Worm (Caenorhabditis elegans): ENCODE measurements around the gene srx-115.

srx-115 gene

DNA sequence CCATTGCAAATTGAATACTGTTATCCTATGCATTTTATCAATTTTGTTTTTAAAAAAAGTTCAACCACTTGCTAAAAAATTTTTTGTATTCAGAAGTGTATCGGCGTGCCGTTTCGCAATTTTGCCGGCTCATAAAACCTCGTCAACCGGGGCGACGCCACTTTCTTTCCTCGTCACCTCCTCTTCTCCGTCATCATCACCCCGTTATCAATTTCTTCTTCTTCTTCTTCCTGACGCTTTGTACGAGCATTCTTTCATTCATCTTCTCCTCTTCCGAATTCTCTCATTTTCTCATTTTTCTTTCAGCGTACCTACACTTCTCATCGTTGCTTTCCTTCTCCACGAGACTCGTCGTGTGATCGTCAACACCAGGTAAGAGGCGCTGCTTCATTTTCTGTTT lies 14.5 kb downstream of the srx-115 start, which contains the start of gene sup-37:
sup-37 (plus strand) TSS at position 301 of the 400 bp plus-strand sequence.
- no peak for TF ChIP-seq ztf-4 (tag; optimal IDR thresholded peaks at IDR 0.05)
- no peak for TF ChIP-seq unc-39 (tag; optimal IDR thresholded peaks at IDR 0.05)
- TF ChIP-seq nhr-129 (tag; optimal IDR thresholded peaks at IDR 0.05) = no peak
- TF ChIP-seq egl-27 (tag; optimal IDR thresholded peaks at IDR 0.05) = no peak
- no peak for TF ChIP-seq crh-2 (tag; optimal IDR thresholded peaks at IDR 0.05)
- no peak for TF ChIP-seq R02D3.7 (tag; optimal IDR thresholded peaks at IDR 0.05)
- TF ChIP-seq nhr-237 (tag; optimal IDR thresholded peaks at IDR 0.05) = no peak

DNA sequence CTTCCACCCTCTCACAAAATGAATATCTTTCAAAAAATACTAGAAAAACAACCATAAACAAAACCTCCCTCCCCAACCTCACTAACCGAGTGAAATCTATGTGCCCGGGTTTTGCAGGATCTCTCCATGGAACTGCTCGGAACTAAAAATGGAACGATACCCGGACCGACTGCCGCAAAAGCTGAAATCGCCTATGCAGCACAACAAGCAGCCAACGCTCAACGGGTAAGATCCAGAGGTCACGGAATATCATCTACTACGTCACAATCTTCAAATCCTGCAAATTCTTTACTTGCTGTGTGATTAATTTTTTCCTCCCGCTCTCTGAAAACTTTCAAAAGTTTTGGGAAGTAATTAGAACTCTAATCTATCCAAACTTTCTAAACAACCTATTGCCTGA lies 17.6 kb downstream of the srx-115 start:
- TF ChIP-seq R02D3.7 (tag; optimal IDR thresholded peaks at IDR 0.05) = no peak
- no peak for TF ChIP-seq blmp-1 (tag; optimal IDR thresholded peaks at IDR 0.05; ENCODE audit: insufficient read depth)
- no peak for TF ChIP-seq snpc-4 (tag; optimal IDR thresholded peaks at IDR 0.05)
- no peak for TF ChIP-seq nhr-23 (tag; optimal IDR thresholded peaks at IDR 0.05)
- no peak for TF ChIP-seq lin-13 (GFP tag; optimal IDR thresholded peaks at IDR 0.05)
- no peak for TF ChIP-seq mab-5 (tag; optimal IDR thresholded peaks at IDR 0.05)
- TF ChIP-seq skn-1 (tag; optimal IDR thresholded peaks at IDR 0.05) = no peak
- no peak for TF ChIP-seq nhr-21 (tag; optimal IDR thresholded peaks at IDR 0.05)
- no peak for TF ChIP-seq sma-3 (GFP tag; optimal IDR thresholded peaks at IDR 0.05)

DNA sequence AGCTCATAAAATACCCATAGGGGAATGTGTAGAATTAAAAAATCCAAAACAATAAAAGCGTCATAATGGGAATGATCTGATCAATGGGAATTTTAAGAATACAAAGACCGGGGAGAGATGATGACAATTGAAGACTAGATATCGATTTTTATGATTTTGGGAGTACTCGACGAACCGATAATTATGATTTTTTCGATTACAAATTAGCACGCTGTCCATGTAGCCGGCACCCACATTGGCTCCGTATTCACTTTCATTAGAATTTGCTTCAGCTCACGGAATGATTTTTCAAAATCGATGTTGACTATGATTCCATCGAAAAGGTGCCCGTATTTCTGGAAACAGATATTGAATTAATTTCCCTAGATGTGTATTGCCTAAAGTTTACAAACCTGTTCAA lies 21.1 kb downstream of the srx-115 start:
- no peak for TF ChIP-seq lin-11 (tag; optimal IDR thresholded peaks at IDR 0.05)
- no peak for TF ChIP-seq nhr-11 (tag; optimal IDR thresholded peaks at IDR 0.05)
- TF ChIP-seq elt-1 (tag; optimal IDR thresholded peaks at IDR 0.05) = no peak
- no peak for TF ChIP-seq blmp-1 (tag; optimal IDR thresholded peaks at IDR 0.05; ENCODE audit: insufficient read depth)
- TF ChIP-seq peb-1 (tag; optimal IDR thresholded peaks at IDR 0.05) = no peak

DNA sequence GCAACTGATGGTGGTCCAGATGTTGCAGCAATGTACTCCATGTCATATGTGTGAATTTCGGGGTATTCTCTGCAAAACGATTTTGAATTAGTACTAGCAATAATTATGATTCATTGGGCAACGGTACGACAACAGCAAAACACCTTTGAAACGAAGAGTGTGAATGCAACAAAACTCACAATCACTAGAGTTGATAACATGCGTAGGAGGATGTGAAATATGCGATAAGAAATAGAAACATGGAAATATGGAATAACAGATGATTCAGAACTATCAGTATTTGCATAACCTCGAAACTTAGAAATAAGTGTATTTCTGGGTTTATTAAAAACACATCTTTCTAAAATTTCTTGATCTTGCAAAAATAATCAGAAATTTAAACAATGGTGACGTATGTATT lies 23.8 kb downstream of the srx-115 start:
- TF ChIP-seq ztf-4 (tag; optimal IDR thresholded peaks at IDR 0.05) (no peak), fos-1 (tag; optimal IDR thresholded peaks at IDR 0.05) (peak; percentile 66), sem-4 (tag; optimal IDR thresholded peaks at IDR 0.05) (no peak)

DNA sequence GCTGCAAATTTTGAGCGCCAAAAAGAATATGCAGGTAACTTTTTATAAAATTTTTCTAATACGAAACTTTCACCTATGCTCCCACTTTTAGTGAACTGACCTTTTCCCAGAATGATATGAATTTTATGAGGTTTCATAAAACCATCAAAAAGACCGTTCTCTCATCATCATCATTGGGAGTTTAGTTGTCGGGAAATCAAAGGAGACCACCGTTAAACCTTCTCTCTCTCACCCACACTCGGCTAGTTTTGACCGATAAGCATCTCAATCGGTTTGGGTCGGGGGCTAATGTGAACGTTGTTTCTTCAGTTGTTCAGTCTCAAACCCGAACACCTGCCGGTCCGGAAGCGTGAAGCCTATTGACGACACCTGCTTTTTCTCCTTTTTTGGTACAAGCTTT lies 24.5 kb downstream of the srx-115 start:
- TF ChIP-seq alr-1 (tag; optimal IDR thresholded peaks at IDR 0.05) (no peak), fos-1 (tag; optimal IDR thresholded peaks at IDR 0.05) (peak; percentile 54)

DNA sequence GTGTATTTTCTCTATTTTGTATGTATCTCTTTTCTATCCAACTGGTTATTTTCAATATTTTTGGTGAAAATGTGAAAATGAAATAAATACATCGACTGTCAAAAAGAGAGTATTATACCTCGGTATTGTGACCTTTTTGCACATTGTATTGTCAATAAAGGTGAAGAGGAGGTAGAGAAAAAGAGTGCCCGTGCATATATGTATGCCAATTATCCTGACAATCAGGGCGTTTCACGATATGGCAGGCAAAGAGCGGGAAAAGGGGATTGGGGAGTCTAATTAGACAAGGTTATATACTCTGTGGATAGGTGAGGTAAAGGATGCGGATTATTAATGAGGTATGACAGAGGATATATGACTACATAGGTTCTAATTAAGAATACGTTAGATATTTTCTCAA lies 25.2 kb downstream of the srx-115 start:
- TF ChIP-seq nhr-129 (tag; optimal IDR thresholded peaks at IDR 0.05) (peak; percentile 14), egl-27 (tag; optimal IDR thresholded peaks at IDR 0.05) (no peak), alr-1 (tag; optimal IDR thresholded peaks at IDR 0.05) (no peak), blmp-1 (tag; optimal IDR thresholded peaks at IDR 0.05; ENCODE audit: insufficient read depth) (no peak), ZK546.5 (tag; optimal IDR thresholded peaks at IDR 0.05) (no peak), F13H6.1 (tag; optimal IDR thresholded peaks at IDR 0.05) (no peak), peb-1 (tag; optimal IDR thresholded peaks at IDR 0.05) (no peak), elt-1 (tag; optimal IDR thresholded peaks at IDR 0.05) (no peak), R02D3.7 (tag; optimal IDR thresholded peaks at IDR 0.05) (no peak)

DNA sequence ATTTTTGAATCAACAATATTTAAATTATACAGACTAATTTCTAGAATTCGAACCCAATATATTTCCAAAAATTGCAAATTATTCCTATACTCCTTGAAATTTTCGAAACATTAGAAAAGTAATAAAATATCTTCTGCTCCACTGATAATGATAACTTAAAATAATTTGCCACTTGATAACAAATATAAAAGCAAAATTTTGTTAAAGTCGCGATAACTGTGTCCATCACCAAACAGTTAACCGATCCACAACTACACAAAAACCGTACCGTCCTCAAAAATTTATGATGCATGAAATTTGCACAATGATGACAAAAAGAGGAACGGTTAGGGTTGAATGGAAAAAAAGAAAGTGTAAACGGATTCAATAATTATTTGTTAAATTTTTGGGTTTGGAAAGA lies 26.8 kb downstream of the srx-115 start:
- TF ChIP-seq ama-1 (optimal IDR thresholded peaks at IDR 0.05) (no peak), nhr-6 (tag; optimal IDR thresholded peaks at IDR 0.05) (no peak), sma-9 (GFP tag; optimal IDR thresholded peaks at IDR 0.05) (no peak), sma-9 (tag; optimal IDR thresholded peaks at IDR 0.05) (no peak), nhr-12 (tag; optimal IDR thresholded peaks at IDR 0.05) (no peak), crh-2 (tag; optimal IDR thresholded peaks at IDR 0.05) (no peak), mbf-1 (tag; optimal IDR thresholded peaks at IDR 0.05) (no peak), nhr-23 (tag; optimal IDR thresholded peaks at IDR 0.05) (no peak), ztf-11 (tag; optimal IDR thresholded peaks at IDR 0.05) (no peak), mdl-1 (tag; optimal IDR thresholded peaks at IDR 0.05) (no peak), R02D3.7 (tag; optimal IDR thresholded peaks at IDR 0.05) (no peak), nhr-129 (tag; optimal IDR thresholded peaks at IDR 0.05) (no peak)

Data from whole organism, L2 larva.